Worm (Caenorhabditis elegans): ENCODE results near the gene alh-1.

The alh-1 gene

DNA sequence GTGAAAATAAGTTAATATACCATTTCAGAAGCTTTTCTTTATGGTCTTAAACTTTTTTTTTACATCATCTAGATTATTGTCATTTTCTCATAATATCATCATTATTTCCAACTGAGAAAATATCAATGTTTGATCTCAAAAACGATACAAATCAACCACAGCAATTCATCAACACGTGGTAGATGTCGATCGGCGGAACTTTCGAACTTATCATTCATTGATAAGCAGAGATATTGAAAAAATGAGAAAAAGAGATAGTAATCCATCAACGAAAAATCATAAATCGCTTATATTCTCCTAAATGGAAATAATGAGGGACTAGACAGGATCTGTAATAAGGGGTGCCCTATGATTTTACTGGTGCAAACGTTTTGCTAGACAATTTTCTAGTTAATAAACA is 19.2 kb downstream of the alh-1 start:
- TF ChIP-seq nhr-28 (tag; optimal IDR thresholded peaks at IDR 0.05) (peak; percentile 63), T26A8.4 (GFP tag; IDR thresholded peaks at IDR 0.05) (no peak), nhr-6 (tag; optimal IDR thresholded peaks at IDR 0.05) (no peak), hmg-1.1 (GFP tag; IDR thresholded peaks at IDR 0.05) (no peak), nhr-48 (tag; optimal IDR thresholded peaks at IDR 0.05) (peak; percentile 48), ceh-20 (GFP tag; IDR thresholded peaks at IDR 0.05) (0 out of 2 replicates have a peak, but pooled peaks have one; percentile 10), mxl-3 (GFP tag; optimal IDR thresholded peaks at IDR 0.05) (peak; percentile 85), hlh-11 (tag; optimal IDR thresholded peaks at IDR 0.05) (peak; percentile 35), dmd-6 (GFP tag; IDR thresholded peaks at IDR 0.05) (peak; percentile 40), hlh-30 (tag; optimal IDR thresholded peaks at IDR 0.05; ENCODE audit: insufficient read depth) (peak; percentile 7), mdl-1 (tag; optimal IDR thresholded peaks at IDR 0.05) (peak in 1 of 2 experiments; percentile 69), Y5F2A.4 (GFP tag; optimal IDR thresholded peaks at IDR 0.05) (no peak)

DNA sequence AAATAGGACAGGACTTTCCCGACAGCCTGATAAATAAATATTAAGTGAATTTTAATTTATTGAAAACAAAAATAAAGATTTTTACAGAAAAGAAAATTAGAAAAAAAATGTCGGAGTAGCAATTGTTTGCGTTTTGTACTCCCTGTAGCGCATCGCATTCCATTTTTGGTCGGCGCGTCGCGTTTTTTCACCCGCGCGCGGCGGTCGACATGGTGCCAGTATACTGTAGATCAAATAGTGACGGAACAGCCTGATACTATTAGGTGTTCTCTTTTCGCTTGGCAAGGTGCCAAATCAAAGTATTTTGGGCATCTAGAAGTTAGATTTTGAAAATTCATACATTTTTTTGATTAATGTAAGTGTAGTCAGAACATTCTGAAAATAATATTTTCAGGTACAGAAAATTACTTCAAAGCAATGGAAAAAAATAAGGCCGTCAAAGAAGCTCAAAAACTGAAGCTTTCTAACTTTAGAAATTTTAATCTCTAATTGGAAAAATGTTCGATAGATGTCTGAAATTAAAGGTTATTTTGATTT is 21.2 kb downstream of the alh-1 start:
- TF ChIP-seq F37D6.2 (tag; optimal IDR thresholded peaks at IDR 0.05) (no peak), aha-1 (tag) (peak; percentile 92), ama-1 (optimal IDR thresholded peaks at IDR 0.05) (no peak), lin-38 (GFP tag; IDR thresholded peaks at IDR 0.05) (no peak), nhr-10 (tag; optimal IDR thresholded peaks at IDR 0.05) (no peak)

DNA sequence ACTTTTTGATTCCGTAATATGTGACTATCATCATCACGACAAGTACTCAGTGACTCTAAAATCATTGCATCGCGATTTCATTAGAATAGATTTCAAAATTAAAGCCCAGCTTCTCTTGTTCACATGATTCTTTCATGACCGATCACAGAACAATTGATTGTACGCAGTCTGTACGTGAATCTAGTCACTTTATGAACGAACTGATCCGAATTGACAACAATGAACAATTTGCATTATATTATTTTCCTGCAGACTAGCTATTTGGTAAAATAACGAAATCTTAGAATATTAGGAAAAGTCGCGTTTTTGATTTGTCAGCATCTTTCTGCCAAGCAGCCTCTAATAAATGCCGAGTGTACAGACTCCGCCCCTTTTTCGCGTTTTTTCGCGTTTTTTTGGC is 21.9 kb downstream of the alh-1 start:
- TF ChIP-seq hlh-30 (tag; optimal IDR thresholded peaks at IDR 0.05; ENCODE audit: insufficient read depth) (no peak), mdl-1 (tag; optimal IDR thresholded peaks at IDR 0.05) (no peak), nhr-48 (tag; optimal IDR thresholded peaks at IDR 0.05) (peak; percentile 26), hif-1 (tag; optimal IDR thresholded peaks at IDR 0.05) (peak; percentile 17 to 57), unc-62 (GFP tag; optimal IDR thresholded peaks at IDR 0.05 in 1 of 2) (peak in 1 of 2 experiments; percentile 60), unc-62 (tag; optimal IDR thresholded peaks at IDR 0.05) (no peak), aha-1 (tag) (peak; percentile 5)

DNA sequence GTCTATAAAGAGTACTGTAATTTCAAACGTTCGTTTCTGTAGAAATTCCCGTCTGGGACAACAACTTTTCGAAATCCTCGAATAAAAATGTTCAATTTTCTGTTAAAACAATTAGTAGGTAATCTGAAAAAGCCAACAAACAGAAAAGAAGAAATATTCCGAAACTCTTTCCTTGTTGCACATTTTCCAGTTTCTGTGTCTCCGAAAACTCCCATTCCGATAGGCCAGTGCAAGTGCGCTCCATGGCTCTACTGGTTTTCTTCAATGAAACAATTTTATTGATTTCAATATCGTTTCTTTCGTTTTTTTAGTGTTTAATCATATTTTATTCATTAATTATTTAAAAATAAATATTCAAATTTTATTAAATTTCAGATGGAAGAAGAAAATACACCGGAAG is 25.1 kb downstream of the alh-1 start, which contains the start of gene F54D8.6:
F54D8.6 (plus strand) TSS at position 370 of the 400 bp plus-strand sequence.
- TF ChIP-seq daf-16 (GFP tag; optimal IDR thresholded peaks at IDR 0.05) = no peak
- peak; percentile 4 for TF ChIP-seq daf-16 (tag; optimal IDR thresholded peaks at IDR 0.05)
- no peak for TF ChIP-seq F26F4.8 (GFP tag; conservative IDR thresholded peaks at IDR 0.05)
- TF ChIP-seq dpl-1 (GFP tag; optimal IDR thresholded peaks at IDR 0.05) = peak; percentile 40
- TF ChIP-seq hlh-11 (tag; optimal IDR thresholded peaks at IDR 0.05) = peak; percentile 5
- TF ChIP-seq nhr-77 (tag; optimal IDR thresholded peaks at IDR 0.05) = peak; percentile 21
- peak; percentile 40 for TF ChIP-seq aha-1 (tag)
- peak; percentile 18 for TF ChIP-seq nhr-28 (tag; optimal IDR thresholded peaks at IDR 0.05)
- peak in 1 of 2 experiments; percentile 4 for TF ChIP-seq hif-1 (tag; optimal IDR thresholded peaks at IDR 0.05)
- TF ChIP-seq ceh-62 (tag; optimal IDR thresholded peaks at IDR 0.05) = no peak
- TF ChIP-seq mep-1 (tag; optimal IDR thresholded peaks at IDR 0.05) = peak; percentile 35
- no peak for TF ChIP-seq nhr-76 (tag; optimal IDR thresholded peaks at IDR 0.05)
- no peak for TF ChIP-seq fkh-10 (GFP tag; optimal IDR thresholded peaks at IDR 0.05)
- peak in 1 of 2 experiments; percentile 60 for TF ChIP-seq unc-62 (GFP tag; optimal IDR thresholded peaks at IDR 0.05 in 1 of 2)
- no peak for TF ChIP-seq unc-62 (tag; optimal IDR thresholded peaks at IDR 0.05)
- TF ChIP-seq lin-29 (GFP tag; IDR thresholded peaks at IDR 0.05) = no peak
- peak; percentile 93 for TF ChIP-seq mes-2 (tag; optimal IDR thresholded peaks at IDR 0.05; ENCODE audit: poor library complexity, severe bottlenecking)
- no peak for TF ChIP-seq ceh-44 (GFP tag; IDR thresholded peaks at IDR 0.05)
- TF ChIP-seq daf-19 (GFP tag; conservative IDR thresholded peaks at IDR 0.05) = no peak
- peak; percentile 91 for TF ChIP-seq lin-38 (GFP tag; IDR thresholded peaks at IDR 0.05)
- TF ChIP-seq unc-130 (GFP tag; optimal IDR thresholded peaks at IDR 0.05) = peak; percentile 10
- TF ChIP-seq cey-2 (tag; optimal IDR thresholded peaks at IDR 0.05; ENCODE audit: borderline replicate concordance, insufficient read depth) = no peak
- no peak for TF ChIP-seq madf-9 (GFP tag; conservative IDR thresholded peaks at IDR 0.05)
- TF ChIP-seq lin-15B (tag; optimal IDR thresholded peaks at IDR 0.05) = no peak
- TF ChIP-seq lsy-2 (tag; optimal IDR thresholded peaks at IDR 0.05) = peak in 1 of 2 experiments; percentile 63
- TF ChIP-seq mxl-3 (GFP tag; optimal IDR thresholded peaks at IDR 0.05) = no peak
